Worm (Caenorhabditis elegans) whole organism, L1 larva: Measurements from ENCODE around the gene ins-8.

ENCODE experiments used
- C04F5.9 ChIP-seq: sonication (generic microtip); optimal IDR thresholded peaks from 2 replicates; lab custom pipeline; 2016; ENCODE audit warnings: missing genetic modification characterization, missing compliant biosample characterization
- F16B12.6 ChIP-seq: fragments of 150-350 bp; optimal IDR thresholded peaks from 2 replicates; lab custom pipeline; 2014; ENCODE audit warnings: missing biosample characterization, missing genetic modification characterization
- Y116A8C.19 ChIP-seq: sonication (generic microtip); optimal IDR thresholded peaks from 2 replicates; lab custom pipeline; 2016; ENCODE audit warnings: missing compliant biosample characterization, missing genetic modification characterization, borderline replicate concordance
- aly-2 ChIP-seq: fragments of 150-350 bp; optimal IDR thresholded peaks from 2 replicates; lab custom pipeline; 2014; ENCODE audit warnings: missing biosample characterization, missing genetic modification characterization
- ama-1 ChIP-seq: fragments of 150-350 bp; optimal IDR thresholded peaks from 2 replicates; lab custom pipeline; 2014
- blmp-1 ChIP-seq: fragments of 150-350 bp; optimal IDR thresholded peaks from 2 replicates; lab custom pipeline; 2014; ENCODE audit warnings: missing biosample characterization, missing genetic modification characterization
- ceh-63 ChIP-seq: fragments of 200-800 bp; sonication (Bioruptor generic); optimal IDR thresholded peaks from 2 replicates; lab custom pipeline; 2018; ENCODE audit warnings: mild to moderate bottlenecking, missing genetic modification characterization, missing compliant biosample characterization
- ceh-8 ChIP-seq: fragments of 200-800 bp; sonication (Bioruptor generic); optimal IDR thresholded peaks from 2 replicates; lab custom pipeline; 2018; ENCODE audit warnings: mild to moderate bottlenecking, missing genetic modification characterization, moderate library complexity, missing compliant biosample characterization
- ceh-88 ChIP-seq: fragments of 200-800 bp; sonication (Bioruptor generic); IDR thresholded peaks from 2 replicates; pipeline ENCODE4 v1.3.6; 2022; ENCODE audit warnings: missing genetic modification characterization, missing compliant biosample characterization
- ceh-90 ChIP-seq: sonication (generic microtip); optimal IDR thresholded peaks from 2 replicates; lab custom pipeline; 2016; ENCODE audit warnings: missing genetic modification characterization, missing compliant biosample characterization
- ces-1 ChIP-seq: fragments of 150-350 bp; optimal IDR thresholded peaks from 2 replicates; lab custom pipeline; 2014; ENCODE audit warnings: missing biosample characterization, missing genetic modification reagents, missing genetic modification characterization
- dpl-1 ChIP-seq, 3 experiments: fragments of 150-350 bp in 2 of 3; sonication (generic microtip) in 1 of 3; optimal IDR thresholded peaks; 2 replicates each; lab custom pipeline; 2014 to 2017; ENCODE audit warnings: missing biosample characterization in 3 of 3, missing genetic modification characterization in 3 of 3, missing genetic modification reagents in 3 of 3
- dsc-1 ChIP-seq: sonication (generic microtip); optimal IDR thresholded peaks from 2 replicates; lab custom pipeline; 2016; ENCODE audit warnings: mild to moderate bottlenecking, missing genetic modification characterization, missing compliant biosample characterization
- efl-1 ChIP-seq, 4 experiments: fragments of 150-350 bp; optimal IDR thresholded peaks in 3 of 4; peaks in 1 of 4; 1 replicate in 1 of 4; 2 replicates in 3 of 4; lab custom pipeline; 2014; ENCODE audit warnings: missing biosample characterization in 2 of 4, missing genetic modification characterization in 2 of 4, missing genetic modification reagents in 2 of 4
- elt-3 ChIP-seq, 6 experiments: fragments of 150-350 bp in 1 of 6; sonication (generic microtip); optimal IDR thresholded peaks; 2 replicates each; lab custom pipeline; 2017 to 2018; ENCODE audit warnings: missing biosample characterization in 6 of 6, missing genetic modification characterization in 6 of 6, inconsistent platforms in 1 of 6
- fkh-8 ChIP-seq: sonication (generic microtip); optimal IDR thresholded peaks from 2 replicates; lab custom pipeline; 2016; ENCODE audit warnings: mild to moderate bottlenecking, missing genetic modification characterization, missing compliant biosample characterization
- isw-1 ChIP-seq: fragments of 200-800 bp; sonication (Bioruptor generic); IDR thresholded peaks from 2 replicates; pipeline ENCODE4 v1.3.6; 2022; ENCODE audit warnings: missing genetic modification characterization, missing compliant biosample characterization
- jun-1 ChIP-seq: fragments of 150-350 bp; optimal IDR thresholded peaks from 2 replicates; lab custom pipeline; 2014; ENCODE audit warnings: missing biosample characterization, missing genetic modification reagents, missing genetic modification characterization
- lin-14 ChIP-seq: fragments of 200-800 bp; sonication (Bioruptor generic); optimal IDR thresholded peaks from 2 replicates; lab custom pipeline; 2018; ENCODE audit warnings: mild to moderate bottlenecking, missing genetic modification characterization, moderate library complexity, missing compliant biosample characterization
- lin-35 ChIP-seq, 2 experiments: fragments of 150-350 bp; optimal IDR thresholded peaks; 2 replicates each; lab custom pipeline; 2014; ENCODE audit warnings: missing biosample characterization in 2 of 2, missing genetic modification characterization in 2 of 2, missing genetic modification reagents in 2 of 2
- lin-39 ChIP-seq: fragments of 150-350 bp; optimal IDR thresholded peaks from 2 replicates; lab custom pipeline; 2014; ENCODE audit warnings: missing biosample characterization, missing genetic modification reagents, missing genetic modification characterization
- mdl-1 ChIP-seq, 2 experiments: fragments of 150-350 bp; optimal IDR thresholded peaks; 2 replicates each; lab custom pipeline; 2014 to 2017; ENCODE audit warnings: missing biosample characterization in 2 of 2, missing genetic modification characterization in 2 of 2, inconsistent platforms in 1 of 2
- mep-1 ChIP-seq: fragments of 150-350 bp; optimal IDR thresholded peaks from 2 replicates; lab custom pipeline; 2014; ENCODE audit warnings: missing biosample characterization, missing genetic modification characterization
- nhr-12 ChIP-seq: sonication (generic microtip); optimal IDR thresholded peaks from 2 replicates; lab custom pipeline; 2017; ENCODE audit warnings: missing biosample characterization, missing genetic modification characterization
- nhr-20 ChIP-seq: sonication (generic microtip); optimal IDR thresholded peaks from 2 replicates; lab custom pipeline; 2016; ENCODE audit warnings: mild to moderate bottlenecking, missing genetic modification characterization, missing compliant biosample characterization
- nhr-237 ChIP-seq: fragments of 150-350 bp; optimal IDR thresholded peaks from 2 replicates; lab custom pipeline; 2014; ENCODE audit warnings: missing biosample characterization, missing genetic modification characterization
- nhr-28 ChIP-seq: fragments of 150-350 bp; optimal IDR thresholded peaks from 2 replicates; lab custom pipeline; 2014; ENCODE audit warnings: missing biosample characterization, missing genetic modification characterization
- nhr-47 ChIP-seq: sonication (generic microtip); optimal IDR thresholded peaks from 2 replicates; lab custom pipeline; 2016; ENCODE audit warnings: mild to moderate bottlenecking, missing genetic modification characterization, moderate library complexity, missing compliant biosample characterization
- nhr-71 ChIP-seq: sonication (generic microtip); optimal IDR thresholded peaks from 2 replicates; lab custom pipeline; 2016; ENCODE audit warnings: mild to moderate bottlenecking, missing genetic modification characterization, moderate library complexity, missing compliant biosample characterization
- nhr-85 ChIP-seq: sonication (generic microtip); peaks from one replicate; lab custom pipeline; 2016; ENCODE audit warnings: missing genetic modification characterization, inconsistent platforms, missing compliant biosample characterization
- pag-3 ChIP-seq: sonication (generic microtip); optimal IDR thresholded peaks from 2 replicates; lab custom pipeline; 2017; ENCODE audit warnings: missing genetic modification characterization, mild to moderate bottlenecking, missing compliant biosample characterization, antibody characterized with exemption, borderline replicate concordance; ENCODE audit not compliant: insufficient read depth
- pqm-1 ChIP-seq: sonication (generic microtip); optimal IDR thresholded peaks from 3 replicates; lab custom pipeline; 2017; ENCODE audit warnings: missing biosample characterization, missing genetic modification characterization
- snpc-4 ChIP-seq: fragments of 150-350 bp; optimal IDR thresholded peaks from 2 replicates; lab custom pipeline; 2014; ENCODE audit warnings: missing biosample characterization, missing genetic modification characterization
- snu-23 ChIP-seq: sonication (generic microtip); optimal IDR thresholded peaks from 2 replicates; lab custom pipeline; 2016; ENCODE audit warnings: missing genetic modification characterization, missing compliant biosample characterization
- sptf-1 ChIP-seq: fragments of 150-350 bp; optimal IDR thresholded peaks from 2 replicates; lab custom pipeline; 2014; ENCODE audit warnings: missing biosample characterization, missing genetic modification characterization
- sup-37 ChIP-seq: fragments of 200-800 bp; sonication (Bioruptor generic); optimal IDR thresholded peaks from 2 replicates; lab custom pipeline; 2018; ENCODE audit warnings: mild to moderate bottlenecking, missing genetic modification characterization, missing compliant biosample characterization
- swsn-7 ChIP-seq: sonication (generic microtip); optimal IDR thresholded peaks from 2 replicates; lab custom pipeline; 2016; ENCODE audit warnings: missing genetic modification characterization, missing compliant biosample characterization
- unc-62 ChIP-seq: fragments of 150-350 bp; optimal IDR thresholded peaks from 2 replicates; lab custom pipeline; 2014; ENCODE audit warnings: missing biosample characterization, missing genetic modification reagents, missing genetic modification characterization
- unc-86 ChIP-seq: sonication (generic microtip); optimal IDR thresholded peaks from 2 replicates; lab custom pipeline; 2016; ENCODE audit warnings: missing genetic modification characterization, missing compliant biosample characterization
- xbp-1 ChIP-seq: sonication (generic microtip); optimal IDR thresholded peaks from 2 replicates; lab custom pipeline; 2016; ENCODE audit warnings: missing genetic modification characterization, missing compliant biosample characterization
- ztf-11 ChIP-seq, 2 experiments: sonication (generic microtip); optimal IDR thresholded peaks; 2 replicates each; lab custom pipeline; 2016 to 2017; ENCODE audit warnings: missing genetic modification characterization in 2 of 2, missing biosample characterization in 1 of 2, missing compliant biosample characterization in 1 of 2

The ins-8 gene

DNA sequence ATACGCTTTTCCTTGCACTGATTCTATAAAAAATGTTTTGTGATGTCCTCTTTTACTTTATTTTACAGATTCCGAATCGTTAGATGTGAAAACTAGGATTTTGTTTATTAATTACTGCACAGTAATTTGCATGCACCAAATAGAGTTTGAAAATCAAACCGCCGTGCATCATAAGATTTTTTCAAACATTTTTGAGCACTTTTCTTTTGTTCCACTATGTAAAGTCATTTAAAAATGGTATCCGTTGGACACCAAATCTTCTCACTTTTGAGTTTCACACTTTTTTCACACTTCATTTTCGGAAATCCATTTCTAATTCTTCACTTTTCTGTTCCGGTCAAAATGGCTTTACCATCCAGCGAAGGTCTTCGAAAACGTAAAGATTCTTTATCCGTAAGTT lies 37.6 kb downstream of the ins-8 start, which contains the start of gene degl-2:
TSS of gene degl-2 (plus strand) at position 301 of the 400 bp plus-strand sequence.
- TF ChIP-seq snpc-4 (tag; lab: Kevin White, UChicago) (no peak), pqm-1 (tag; lab: Kevin White, UChicago) (no peak)

DNA sequence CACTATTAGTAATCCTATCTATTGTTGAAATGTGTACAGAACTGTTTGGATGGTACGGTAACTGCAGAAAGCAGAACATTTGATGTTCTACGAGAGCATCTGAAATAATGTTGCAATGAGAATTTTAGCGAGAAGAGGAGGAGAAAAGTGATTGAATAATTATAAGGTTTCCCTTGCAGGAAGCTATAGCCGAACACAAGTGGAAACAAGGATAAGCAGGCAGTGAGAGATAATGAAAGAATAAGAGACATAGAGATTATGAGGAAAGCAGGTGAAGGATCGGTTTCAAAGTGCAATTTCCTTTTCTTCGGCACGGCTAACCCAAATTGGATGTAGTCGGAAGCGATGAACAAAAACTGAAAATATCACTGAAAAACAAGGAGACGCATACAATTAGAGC lies 38.8 kb downstream of the ins-8 start, which contains the start of gene del-2:
TSS of gene del-2 (minus strand) at position 101 of the 400 bp plus-strand sequence.
- no peak for TF ChIP-seq lin-35 (GFP tag; optimal IDR thresholded peaks at IDR 0.05; lab: Kevin White, UChicago)
- TF ChIP-seq nhr-47 (tag; lab: Kevin White, UChicago) = peak; percentile 6
- TF ChIP-seq nhr-12 (tag; lab: Kevin White, UChicago) = no peak
- no peak for TF ChIP-seq ceh-90 (tag; lab: Kevin White, UChicago)
- TF ChIP-seq fkh-8 (tag; lab: Kevin White, UChicago) = peak; percentile 67
- TF ChIP-seq dsc-1 = peak; percentile 17
- no peak for TF ChIP-seq ceh-8
- TF ChIP-seq aly-2 (tag; lab: Kevin White, UChicago) = no peak
- TF ChIP-seq lin-39 (tag; lab: Kevin White, UChicago) = no peak
- TF ChIP-seq, all 84 proteins: peak for 3

DNA sequence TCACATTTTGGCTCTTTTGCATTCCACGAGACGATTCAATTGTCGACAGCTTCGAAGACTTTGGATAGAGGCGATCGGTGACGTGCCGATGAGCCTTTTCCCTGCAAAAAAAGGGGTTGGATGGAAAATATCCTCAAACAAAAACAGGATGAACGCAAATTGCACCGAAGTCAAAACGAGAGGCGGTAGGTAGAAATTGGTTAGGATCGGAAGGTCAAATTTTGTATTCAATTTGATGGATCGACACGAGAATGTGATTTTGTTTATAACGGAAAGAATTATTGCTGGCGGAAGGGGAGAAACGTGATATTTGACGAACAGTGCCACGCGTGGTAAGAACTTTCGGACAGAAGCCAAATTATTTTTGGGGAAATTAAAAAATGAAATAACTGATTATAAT lies 45.9 kb downstream of the ins-8 start, which contains the start of gene mca-1:
TSS of gene mca-1 (minus strand) at position 101 of the 400 bp plus-strand sequence.
- TF ChIP-seq isw-1 = no peak
- TF ChIP-seq ceh-63 = no peak
- no peak for TF ChIP-seq nhr-20 (tag; lab: Kevin White, UChicago)
- no peak for TF ChIP-seq nhr-237
- TF ChIP-seq sptf-1 (tag; lab: Kevin White, UChicago) = no peak
- TF ChIP-seq elt-3 (tag; optimal IDR thresholded peaks at IDR 0.05; lab: Kevin White, UChicago) = no peak
- no peak for TF ChIP-seq unc-86 (tag; lab: Kevin White, UChicago)
- no peak for TF ChIP-seq dpl-1 (GFP tag; optimal IDR thresholded peaks at IDR 0.05; lab: Kevin White, UChicago)
- TF ChIP-seq blmp-1 (tag; lab: Kevin White, UChicago) = no peak
- no peak for TF ChIP-seq C04F5.9 (tag; lab: Kevin White, UChicago)
- no peak for TF ChIP-seq pag-3
- TF ChIP-seq efl-1 (optimal IDR thresholded peaks at IDR 0.05; lab: Kevin White, UChicago) = no peak
- no peak for TF ChIP-seq efl-1 (GFP tag; optimal IDR thresholded peaks at IDR 0.05 in 1 of 2; lab: Kevin White, UChicago)
- TF ChIP-seq ceh-88 = no peak

DNA sequence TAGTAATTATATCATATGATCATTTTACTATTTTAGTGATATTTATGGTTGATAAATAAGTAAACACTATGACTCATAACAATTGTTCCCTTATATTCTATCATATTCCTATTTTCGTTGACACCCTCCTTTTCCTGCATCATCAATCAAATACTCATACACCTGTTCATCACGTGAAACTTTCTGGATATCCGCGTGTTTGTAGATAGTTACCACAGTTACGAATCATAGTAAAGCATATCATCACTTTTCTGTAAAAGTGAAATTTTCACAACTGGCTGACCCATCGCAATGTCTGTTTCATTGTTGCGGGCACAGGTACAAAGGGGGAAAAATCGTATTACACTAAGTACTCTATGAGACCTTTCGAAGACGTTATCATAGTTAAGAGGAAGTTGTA lies 46.9 kb downstream of the ins-8 start:
- peak; percentile 73 for TF ChIP-seq nhr-85
- peak; percentile 62 for TF ChIP-seq blmp-1 (tag; lab: Kevin White, UChicago)
- TF ChIP-seq ceh-88 = no peak
- TF ChIP-seq mep-1 (tag; lab: Kevin White, UChicago) = no peak
- TF ChIP-seq efl-1 (optimal IDR thresholded peaks at IDR 0.05; lab: Kevin White, UChicago) = no peak
- TF ChIP-seq efl-1 (GFP tag; optimal IDR thresholded peaks at IDR 0.05 in 1 of 2; lab: Kevin White, UChicago) = no peak
- no peak for TF ChIP-seq snpc-4 (tag; lab: Kevin White, UChicago)

DNA sequence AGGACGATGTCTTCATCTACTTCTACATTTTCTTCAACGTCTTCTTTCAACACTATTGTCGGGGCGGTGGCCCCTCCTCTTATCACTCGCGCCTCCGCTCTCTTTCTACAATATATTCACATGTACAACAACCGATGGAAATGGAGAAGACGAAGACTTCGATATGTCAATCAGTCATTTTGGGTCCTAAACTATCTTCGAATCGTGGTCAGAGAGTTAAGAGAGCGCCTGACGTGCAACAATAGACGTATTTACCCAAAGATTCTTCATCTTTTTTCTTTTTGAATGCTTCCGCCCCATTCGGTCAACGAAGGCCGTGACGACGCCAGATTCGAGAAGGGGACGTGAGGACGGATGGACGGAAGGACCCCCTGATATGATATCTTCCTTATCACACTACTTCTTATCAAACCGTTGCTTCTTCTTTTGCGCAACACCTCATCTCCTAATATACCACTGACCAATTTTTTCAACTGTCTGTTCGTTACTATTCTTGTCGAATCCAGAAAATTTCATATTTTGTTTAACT lies 47.7 kb downstream of the ins-8 start:
- TF ChIP-seq ces-1 (no peak), ztf-11 (tag; optimal IDR thresholded peaks at IDR 0.05; lab: Kevin White, UChicago) (no peak), jun-1 (tag; lab: Kevin White, UChicago) (no peak), nhr-71 (tag; lab: Kevin White, UChicago) (peak; percentile 45), elt-3 (tag; optimal IDR thresholded peaks at IDR 0.05; lab: Kevin White, UChicago) (peak in 4 of 6 experiments; percentile 53 to 63 (median 56)), snu-23 (GFP tag; lab: Kevin White, UChicago) (no peak), nhr-85 (peak; percentile 86), blmp-1 (tag; lab: Kevin White, UChicago) (peak; percentile 46), F16B12.6 (tag; lab: Kevin White, UChicago) (no peak), sup-37 (GFP tag; lab: Kevin White, UChicago) (no peak), nhr-28 (tag; lab: Kevin White, UChicago) (no peak), unc-62 (GFP tag; lab: Kevin White, UChicago) (no peak), lin-14 (peak; percentile 43), ama-1 (lab: Kevin White, UChicago) (no peak), Y116A8C.19 (tag; lab: Kevin White, UChicago) (no peak), swsn-7 (tag; lab: Kevin White, UChicago) (no peak), xbp-1 (tag; lab: Kevin White, UChicago) (no peak), nhr-47 (tag; lab: Kevin White, UChicago) (no peak), lin-35 (GFP tag; optimal IDR thresholded peaks at IDR 0.05; lab: Kevin White, UChicago) (peak in 1 of 2 experiments; percentile 9), nhr-20 (tag; lab: Kevin White, UChicago) (no peak), mdl-1 (tag; optimal IDR thresholded peaks at IDR 0.05; lab: Kevin White, UChicago) (peak in 1 of 2 experiments; percentile 17)
